Worm (Caenorhabditis elegans) whole organism, L4 larva: ENCODE data around the gene R10F2.4.

Experiments used
- Y105C5A.15 ChIP-seq: fragments of 200-800 bp; sonication (Bioruptor generic); IDR thresholded peaks from 2 replicates; pipeline ENCODE4 v1.3.6; 2022; ENCODE audit warnings: missing genetic modification characterization, missing compliant biosample characterization
- ama-1 ChIP-seq: fragments of 150-350 bp; optimal IDR thresholded peaks from 2 replicates; lab custom pipeline; 2014; ENCODE audit warnings: inconsistent platforms, mixed read lengths
- ceh-44 ChIP-seq: fragments of 200-800 bp; sonication (Bioruptor generic); IDR thresholded peaks from 2 replicates; pipeline ENCODE4 v1.3.6; 2022; ENCODE audit warnings: missing genetic modification reagents, missing genetic modification characterization, missing compliant biosample characterization
- cey-2 ChIP-seq: sonication (generic microtip); optimal IDR thresholded peaks from 3 replicates; lab custom pipeline; 2017; ENCODE audit warnings: missing genetic modification characterization, mild to moderate bottlenecking, missing compliant biosample characterization, antibody characterized with exemption, borderline replicate concordance; ENCODE audit not compliant: insufficient read depth
- daf-8 ChIP-seq: fragments of 200-800 bp; sonication (Bioruptor generic); IDR thresholded peaks from 2 replicates; pipeline ENCODE4 v1.3.6; 2022; ENCODE audit warnings: missing genetic modification characterization, missing compliant biosample characterization
- dmd-6 ChIP-seq: fragments of 200-800 bp; sonication (Bioruptor generic); IDR thresholded peaks from 2 replicates; pipeline ENCODE4 v1.3.6; 2022; ENCODE audit warnings: missing genetic modification reagents, missing genetic modification characterization, missing compliant biosample characterization
- dpl-1 ChIP-seq: fragments of 150-350 bp; optimal IDR thresholded peaks from 2 replicates; lab custom pipeline; 2014; ENCODE audit warnings: missing biosample characterization, missing genetic modification reagents, missing genetic modification characterization
- fkh-10 ChIP-seq: fragments of 150-350 bp; optimal IDR thresholded peaks from 2 replicates; lab custom pipeline; 2014; ENCODE audit warnings: missing biosample characterization, missing genetic modification reagents, missing genetic modification characterization
- gei-8 ChIP-seq: fragments of 200-800 bp; sonication (Bioruptor generic); optimal IDR thresholded peaks from 2 replicates; lab custom pipeline; 2018; ENCODE audit warnings: mild to moderate bottlenecking, missing genetic modification characterization, missing compliant biosample characterization
- hlh-11 ChIP-seq: fragments of 200-800 bp; sonication (Bioruptor generic); optimal IDR thresholded peaks from 2 replicates; lab custom pipeline; 2018; ENCODE audit warnings: mild to moderate bottlenecking, missing genetic modification characterization, missing compliant biosample characterization
- lin-15B ChIP-seq: fragments of 150-350 bp; sonication (generic microtip); optimal IDR thresholded peaks from 3 replicates; lab custom pipeline; 2014; ENCODE audit warnings: missing biosample characterization, missing genetic modification characterization
- lin-39 ChIP-seq: fragments of 150-350 bp; optimal IDR thresholded peaks from 2 replicates; lab custom pipeline; 2014; ENCODE audit warnings: missing biosample characterization, missing genetic modification reagents, missing genetic modification characterization
- mdl-1 ChIP-seq, 2 experiments: fragments of 150-350 bp in 1 of 2; sonication (generic microtip) in 1 of 2; optimal IDR thresholded peaks; 2 replicates each; lab custom pipeline; 2014 to 2017; ENCODE audit warnings: missing biosample characterization in 2 of 2, missing genetic modification characterization in 2 of 2
- mdt-29 ChIP-seq: fragments of 200-800 bp; sonication (Bioruptor generic); IDR thresholded peaks from 2 replicates; pipeline ENCODE4 v1.3.6; 2022; ENCODE audit warnings: missing genetic modification reagents, missing genetic modification characterization, missing compliant biosample characterization
- mes-2 ChIP-seq: sonication (generic microtip); optimal IDR thresholded peaks from 2 replicates; lab custom pipeline; 2016; ENCODE audit warnings: missing genotype, mild to moderate bottlenecking, missing genetic modification characterization, missing compliant biosample characterization; ENCODE audit not compliant: poor library complexity, severe bottlenecking
- mxl-3 ChIP-seq: fragments of 200-800 bp; sonication (Bioruptor generic); optimal IDR thresholded peaks from 2 replicates; lab custom pipeline; 2018; ENCODE audit warnings: mild to moderate bottlenecking, missing genetic modification characterization, missing compliant biosample characterization
- nhr-77 ChIP-seq: fragments of 150-350 bp; optimal IDR thresholded peaks from 2 replicates; lab custom pipeline; 2014; ENCODE audit warnings: missing biosample characterization, missing genetic modification characterization
- saeg-2 ChIP-seq: fragments of 200-800 bp; sonication (Bioruptor generic); IDR thresholded peaks from 2 replicates; pipeline ENCODE4 v1.3.6; 2022; ENCODE audit warnings: missing genetic modification reagents, missing genetic modification characterization, missing compliant biosample characterization
- spr-1 ChIP-seq: sonication (generic microtip); optimal IDR thresholded peaks from 2 replicates; lab custom pipeline; 2016; ENCODE audit warnings: mild to moderate bottlenecking, missing genetic modification characterization, missing compliant biosample characterization
- tag-97 ChIP-seq: fragments of 200-800 bp; sonication (Bioruptor generic); IDR thresholded peaks from 2 replicates; pipeline ENCODE4 v1.3.6; 2022; ENCODE audit warnings: missing genetic modification characterization, missing compliant biosample characterization

R10F2.4 gene

DNA sequence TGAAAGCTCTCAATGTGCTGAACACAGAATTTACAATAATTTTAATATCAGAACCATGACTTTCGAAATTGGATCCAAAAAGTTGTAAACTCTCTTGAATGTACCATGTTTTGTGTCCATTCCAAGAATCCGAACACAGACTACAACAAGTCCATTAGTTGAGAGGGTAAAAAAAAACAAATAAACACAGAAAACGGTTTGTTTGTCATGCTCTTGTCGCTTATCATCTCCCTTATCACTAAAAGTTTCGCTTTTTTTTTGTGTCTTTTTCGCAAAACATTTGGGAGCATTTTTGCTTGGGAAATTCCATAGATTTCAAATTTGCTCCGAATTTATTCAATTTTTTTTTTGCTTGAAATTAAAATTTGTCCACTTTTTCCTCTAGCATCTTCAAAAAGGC lies 53.4 kb downstream of the R10F2.4 start (continued):
- TF ChIP-seq nhr-77: peak; percentile 35
- TF ChIP-seq spr-1 (tag; lab: Kevin White, UChicago): no peak
- no peak for TF ChIP-seq daf-8 (GFP tag; lab: Robert Waterston, UW)
- no peak for TF ChIP-seq cey-2
- TF ChIP-seq mdt-29: no peak
- TF ChIP-seq fkh-10 (GFP tag; lab: Kevin White, UChicago): no peak
- TF ChIP-seq dpl-1 (GFP tag; lab: Kevin White, UChicago): no peak
- TF ChIP-seq ama-1 (lab: Kevin White, UChicago): no peak
- no peak for TF ChIP-seq gei-8
- TF ChIP-seq hlh-11: peak; percentile 38
- TF ChIP-seq ceh-44: no peak
- peak; percentile 48 for TF ChIP-seq dmd-6 (GFP tag; lab: Robert Waterston, UW)
- TF ChIP-seq tag-97 (GFP tag; lab: Robert Waterston, UW): no peak
- TF ChIP-seq mxl-3: no peak
- TF ChIP-seq lin-39 (tag; lab: Kevin White, UChicago): no peak
- TF ChIP-seq Y105C5A.15 (GFP tag; lab: Robert Waterston, UW): no peak
- TF ChIP-seq mdl-1 (tag; optimal IDR thresholded peaks at IDR 0.05; lab: Kevin White, UChicago): no peak
- no peak for TF ChIP-seq lin-15B (tag; lab: Kevin White, UChicago)
- no peak for TF ChIP-seq saeg-2
- TF ChIP-seq mes-2 (tag; lab: Kevin White, UChicago): no peak
